Comparison of ENCODE assay signal across 4 fruit fly cellular contexts in the genomic region with DNA sequence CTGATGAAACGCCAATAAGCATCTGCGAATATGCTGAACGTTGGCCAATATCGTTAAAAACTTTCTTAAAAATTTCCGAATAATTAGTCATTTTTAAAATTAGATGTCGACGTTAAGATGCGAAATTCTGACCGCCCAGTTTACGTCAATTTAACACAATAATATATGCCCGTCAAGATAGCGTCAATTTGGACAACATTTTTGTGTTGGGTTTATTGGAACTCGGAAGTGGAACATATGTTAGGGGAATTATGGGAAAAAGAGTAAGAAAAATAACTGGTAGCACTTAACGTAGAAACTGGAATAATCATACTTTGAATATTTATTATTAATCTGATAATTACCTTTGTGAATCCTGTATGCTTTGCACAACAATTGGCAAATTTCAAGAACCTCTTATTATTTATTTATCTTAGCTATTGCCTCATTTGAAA.
TF ChIP-seq lines count a peak whose summit lies in the region.

CG5676 (minus strand) TSS at position 167 of the 434 bp plus-strand sequence.

- no peak for TF ChIP-seq CTCF in whole organism, embryonic (GFP tag; optimal IDR thresholded peaks at IDR 0.05; lab: Kevin White, UChicago)

TF ChIP-seq in whole organism, adult, 20 proteins besides CTCF, POLR2A, EP300 and RAD21:
- peak; percentile 92 for TF ChIP-seq kay (GFP tag; lab: Kevin White, UChicago; ENCODE audit: borderline replicate concordance)
- TF ChIP-seq bab1 (GFP tag; optimal IDR thresholded peaks at IDR 0.05; lab: Kevin White, UChicago) = peak; percentile 51
- TF ChIP-seq CG14711 (tag; optimal IDR thresholded peaks at IDR 0.05; lab: Kevin White, UChicago) = no peak
- TF ChIP-seq CG11617 (GFP tag; optimal IDR thresholded peaks at IDR 0.05; lab: Kevin White, UChicago) = no peak
TF ChIP-seq in whole organism, adult: peak in this region for 2.

TF ChIP-seq in whole organism, embryonic, 481 proteins besides CTCF, POLR2A, EP300 and RAD21 (continues in another document):
- no peak for TF ChIP-seq pnt (GFP tag; optimal IDR thresholded peaks at IDR 0.05; lab: Kevin White, UChicago)
- no peak for TF ChIP-seq shn (GFP tag; optimal IDR thresholded peaks at IDR 0.05; lab: Kevin White, UChicago)
- peak; percentile 39 for TF ChIP-seq nmo (GFP tag; optimal IDR thresholded peaks at IDR 0.05; lab: Kevin White, UChicago)
- TF ChIP-seq CG6791 (GFP tag; IDR thresholded peaks at IDR 0.05; lab: Robert Waterston, UW; ENCODE audit: partially characterized antibody) = peak; percentile 20; the same call in 1 of the 3 replicates
- TF ChIP-seq CG1529 (GFP tag; optimal IDR thresholded peaks at IDR 0.05; lab: Kevin White, UChicago) = no peak
- no peak for TF ChIP-seq CG17912 (GFP tag; optimal IDR thresholded peaks at IDR 0.05; lab: Kevin White, UChicago)
- TF ChIP-seq HLHmδ (GFP tag; optimal IDR thresholded peaks at IDR 0.05; lab: Kevin White, UChicago) = no peak
- TF ChIP-seq salm (tag; optimal IDR thresholded peaks at IDR 0.05; lab: Kevin White, UChicago) = no peak
- TF ChIP-seq Pdp1 (GFP tag; optimal IDR thresholded peaks at IDR 0.05; lab: Kevin White, UChicago) = peak in 1 of 2 experiments; percentile 74
- TF ChIP-seq unc-4 (GFP tag; IDR thresholded peaks at IDR 0.05; lab: Robert Waterston, UW; ENCODE audit: partially characterized antibody) = no peak
- no peak for TF ChIP-seq pum (GFP tag; optimal IDR thresholded peaks at IDR 0.05; lab: Kevin White, UChicago)
- no peak for TF ChIP-seq Camta (GFP tag; optimal IDR thresholded peaks at IDR 0.05; lab: Kevin White, UChicago)
- TF ChIP-seq nom (GFP tag; optimal IDR thresholded peaks at IDR 0.05; lab: Kevin White, UChicago) = peak; percentile 4
- peak; percentile 26 for TF ChIP-seq phol (tag; optimal IDR thresholded peaks at IDR 0.05; lab: Kevin White, UChicago)
- no peak for TF ChIP-seq Dek (tag; optimal IDR thresholded peaks at IDR 0.05; lab: Kevin White, UChicago)
- no peak for TF ChIP-seq CG31441 (GFP tag; IDR thresholded peaks at IDR 0.05; lab: Robert Waterston, UW)
- TF ChIP-seq sob (GFP tag; IDR thresholded peaks at IDR 0.05; lab: Robert Waterston, UW) = no peak
- no peak for TF ChIP-seq tup (GFP tag; optimal IDR thresholded peaks at IDR 0.05; lab: Kevin White, UChicago)
- TF ChIP-seq chif (GFP tag; optimal IDR thresholded peaks at IDR 0.05; lab: Kevin White, UChicago) = no peak
- peak; percentile 50; the same call in 1 of the 3 replicates for TF ChIP-seq row (GFP tag; IDR thresholded peaks at IDR 0.05; lab: Robert Waterston, UW)
- no peak for TF ChIP-seq schlank (tag; optimal IDR thresholded peaks at IDR 0.05; lab: Kevin White, UChicago)
- no peak for TF ChIP-seq yki (optimal IDR thresholded peaks at IDR 0.05; lab: Kevin White, UChicago)
- no peak for TF ChIP-seq NC2β (GFP tag; optimal IDR thresholded peaks at IDR 0.05; lab: Kevin White, UChicago)
- TF ChIP-seq pros (GFP tag; optimal IDR thresholded peaks at IDR 0.05; lab: Kevin White, UChicago) = no peak
- no peak for TF ChIP-seq CG34224 (GFP tag; IDR thresholded peaks at IDR 0.05; lab: Robert Waterston, UW; ENCODE audit: partially characterized antibody)
- TF ChIP-seq cato (GFP tag; optimal IDR thresholded peaks at IDR 0.05; lab: Kevin White, UChicago; ENCODE audit: borderline replicate concordance) = no peak
- no peak for TF ChIP-seq psq (GFP tag; optimal IDR thresholded peaks at IDR 0.05; lab: Kevin White, UChicago)

TF ChIP-seq in whole organism, pupa, 21 proteins besides CTCF, POLR2A, EP300 and RAD21:
- TF ChIP-seq gl (tag; optimal IDR thresholded peaks at IDR 0.05; lab: Kevin White, UChicago) (no peak), D1 (tag; optimal IDR thresholded peaks at IDR 0.05; lab: Kevin White, UChicago) (peak; percentile 67)

TF ChIP-seq in whole organism, wandering third instar larva, 38 proteins besides CTCF, POLR2A, EP300 and RAD21:
- TF ChIP-seq sage (GFP tag; optimal IDR thresholded peaks at IDR 0.05; lab: Kevin White, UChicago) (peak; percentile 40), jim (GFP tag; optimal IDR thresholded peaks at IDR 0.05; lab: Kevin White, UChicago) (no peak), foxo (GFP tag; optimal IDR thresholded peaks at IDR 0.05; lab: Kevin White, UChicago) (no peak), ey (GFP tag; optimal IDR thresholded peaks at IDR 0.05; lab: Kevin White, UChicago) (no peak), Dif (GFP tag; optimal IDR thresholded peaks at IDR 0.05; lab: Kevin White, UChicago; ENCODE audit: partially characterized antibody) (no peak), dl (GFP tag; optimal IDR thresholded peaks at IDR 0.05; lab: Kevin White, UChicago; ENCODE audit: insufficient read depth in 1 of 2, partially characterized antibody in 2 of 2) (no peak), GATAd (GFP tag; optimal IDR thresholded peaks at IDR 0.05; lab: Kevin White, UChicago) (no peak), sv (GFP tag; optimal IDR thresholded peaks at IDR 0.05; lab: Kevin White, UChicago) (no peak), OdsH (GFP tag; optimal IDR thresholded peaks at IDR 0.05; lab: Kevin White, UChicago) (no peak), br (GFP tag; optimal IDR thresholded peaks at IDR 0.05; lab: Kevin White, UChicago) (no peak), fru (GFP tag; optimal IDR thresholded peaks at IDR 0.05; lab: Kevin White, UChicago) (no peak), dmrt93B (GFP tag; optimal IDR thresholded peaks at IDR 0.05; lab: Kevin White, UChicago) (no peak), woc (GFP tag; optimal IDR thresholded peaks at IDR 0.05; lab: Kevin White, UChicago) (peak; percentile 41), CG9705 (GFP tag; optimal IDR thresholded peaks at IDR 0.05; lab: Kevin White, UChicago) (no peak), rgr (GFP tag; optimal IDR thresholded peaks at IDR 0.05; lab: Kevin White, UChicago) (no peak), Hr83 (GFP tag; optimal IDR thresholded peaks at IDR 0.05; lab: Kevin White, UChicago; ENCODE audit: poor library complexity, severe bottlenecking) (no peak)
